Worm (Caenorhabditis elegans) whole organism, mixed stage, embryonic: ENCODE results near the gene hrpa-1.
"Not testable (repeated sequence)": the region's sequence is repeated elsewhere in the genome, so short reads cannot be mapped to it uniquely, and the experiment has no call there.

Source experiments
- M03D4.4 ChIP-seq: sonication (generic microtip); optimal IDR thresholded peaks from 2 replicates; lab custom pipeline; 2017; ENCODE audit warnings: mild to moderate bottlenecking, missing genetic modification characterization, missing compliant biosample characterization
- bed-3 ChIP-seq: fragments of 200-800 bp; sonication (Bioruptor generic); optimal IDR thresholded peaks from 3 replicates; lab custom pipeline; 2018; ENCODE audit warnings: mild to moderate bottlenecking, missing genetic modification characterization, moderate library complexity, missing compliant biosample characterization
- blmp-1 ChIP-seq: fragments of 150-350 bp; optimal IDR thresholded peaks from 2 replicates; lab custom pipeline; 2014; ENCODE audit warnings: missing biosample characterization, missing genetic modification characterization
- ceh-39 ChIP-seq: fragments of 150-350 bp; optimal IDR thresholded peaks from 2 replicates; lab custom pipeline; 2014; ENCODE audit warnings: missing biosample characterization, missing genetic modification characterization
- ceh-43 ChIP-seq: fragments of 200-800 bp; sonication (Bioruptor generic); optimal IDR thresholded peaks from 2 replicates; lab custom pipeline; 2018; ENCODE audit warnings: mild to moderate bottlenecking, missing genetic modification characterization, moderate library complexity, missing compliant biosample characterization
- ceh-83 ChIP-seq: fragments of 200-800 bp; sonication (Bioruptor generic); optimal IDR thresholded peaks from 2 replicates; lab custom pipeline; 2018; ENCODE audit warnings: mild to moderate bottlenecking, missing genetic modification characterization, missing compliant biosample characterization
- ces-1 ChIP-seq: fragments of 150-350 bp; optimal IDR thresholded peaks from 2 replicates; lab custom pipeline; 2014; ENCODE audit warnings: missing biosample characterization, missing genetic modification reagents, missing genetic modification characterization
- cnd-1 ChIP-seq: fragments of 200-800 bp; sonication (Bioruptor generic); optimal IDR thresholded peaks from 2 replicates; lab custom pipeline; 2018; ENCODE audit warnings: mild to moderate bottlenecking, missing genetic modification characterization, missing compliant biosample characterization
- drap-1 ChIP-seq: fragments of 200-800 bp; sonication (Bioruptor generic); optimal IDR thresholded peaks from 3 replicates; lab custom pipeline; 2018; ENCODE audit warnings: mild to moderate bottlenecking, missing genetic modification characterization, missing compliant biosample characterization
- elt-1 ChIP-seq: sonication (generic microtip); optimal IDR thresholded peaks from 2 replicates; lab custom pipeline; 2017; ENCODE audit warnings: missing genetic modification characterization, mild to moderate bottlenecking, missing compliant biosample characterization, antibody characterized with exemption, moderate library complexity, borderline replicate concordance; ENCODE audit not compliant: insufficient read depth
- elt-3 ChIP-seq: fragments of 150-350 bp; optimal IDR thresholded peaks from 2 replicates; lab custom pipeline; 2014; ENCODE audit warnings: missing biosample characterization, missing genetic modification characterization
- flh-1 ChIP-seq: fragments of 200-800 bp; sonication (Bioruptor generic); optimal IDR thresholded peaks from 2 replicates; lab custom pipeline; 2018; ENCODE audit warnings: mild to moderate bottlenecking, missing genetic modification characterization, moderate library complexity, missing compliant biosample characterization
- ham-2 ChIP-seq: fragments of 200-800 bp; sonication (Bioruptor generic); optimal IDR thresholded peaks from 2 replicates; lab custom pipeline; 2018; ENCODE audit warnings: mild to moderate bottlenecking, missing genetic modification characterization, missing compliant biosample characterization
- hlh-1 ChIP-seq: fragments of 150-350 bp; optimal IDR thresholded peaks from 2 replicates; lab custom pipeline; 2014; ENCODE audit warnings: missing biosample characterization, missing genetic modification reagents, missing genetic modification characterization
- lin-13 ChIP-seq: fragments of 150-350 bp; optimal IDR thresholded peaks from 2 replicates; lab custom pipeline; 2014; ENCODE audit warnings: missing biosample characterization, missing genetic modification characterization
- lin-32 ChIP-seq: fragments of 200-800 bp; sonication (Bioruptor generic); optimal IDR thresholded peaks from 2 replicates; lab custom pipeline; 2018; ENCODE audit warnings: mild to moderate bottlenecking, missing genetic modification characterization, missing compliant biosample characterization
- lsy-2 ChIP-seq: fragments of 150-350 bp; optimal IDR thresholded peaks from 2 replicates; lab custom pipeline; 2014; ENCODE audit warnings: missing biosample characterization, missing genetic modification characterization
- mab-5 ChIP-seq: fragments of 150-350 bp; optimal IDR thresholded peaks from 2 replicates; lab custom pipeline; 2014; ENCODE audit warnings: missing biosample characterization, missing genetic modification characterization
- mep-1 ChIP-seq: fragments of 150-350 bp; optimal IDR thresholded peaks from 2 replicates; lab custom pipeline; 2017; ENCODE audit warnings: missing biosample characterization, missing genetic modification reagents, missing genetic modification characterization, inconsistent platforms
- mls-2 ChIP-seq: sonication (generic microtip); optimal IDR thresholded peaks from 2 replicates; lab custom pipeline; 2016; ENCODE audit warnings: mild to moderate bottlenecking, missing genetic modification characterization, moderate library complexity, missing compliant biosample characterization
- nhr-12 ChIP-seq: fragments of 150-350 bp; optimal IDR thresholded peaks from 2 replicates; lab custom pipeline; 2014; ENCODE audit warnings: missing biosample characterization, missing genetic modification characterization
- nhr-2 ChIP-seq: fragments of 150-350 bp; optimal IDR thresholded peaks from 2 replicates; lab custom pipeline; 2014; ENCODE audit warnings: missing biosample characterization, missing genetic modification characterization
- nhr-237 ChIP-seq: fragments of 150-350 bp; optimal IDR thresholded peaks from 2 replicates; lab custom pipeline; 2014; ENCODE audit warnings: missing biosample characterization, missing genetic modification characterization
- nhr-28 ChIP-seq: fragments of 150-350 bp; optimal IDR thresholded peaks from 2 replicates; lab custom pipeline; 2014; ENCODE audit warnings: missing biosample characterization, missing genetic modification characterization
- nhr-76 ChIP-seq: sonication (generic microtip); optimal IDR thresholded peaks from 2 replicates; lab custom pipeline; 2017; ENCODE audit warnings: missing biosample characterization, missing genetic modification characterization
- pha-4 ChIP-seq: fragments of 150-350 bp; optimal IDR thresholded peaks from 2 replicates; lab custom pipeline; 2018; ENCODE audit warnings: missing biosample characterization, missing genetic modification reagents, missing genetic modification characterization
- sem-2 ChIP-seq: fragments of 200-800 bp; sonication (Bioruptor generic); optimal IDR thresholded peaks from 2 replicates; lab custom pipeline; 2018; ENCODE audit warnings: mild to moderate bottlenecking, missing genetic modification characterization, missing compliant biosample characterization
- snpc-4 ChIP-seq: fragments of 150-350 bp; optimal IDR thresholded peaks from 2 replicates; lab custom pipeline; 2014; ENCODE audit warnings: missing biosample characterization, missing genetic modification characterization
- sptf-1 ChIP-seq: sonication (generic microtip); optimal IDR thresholded peaks from 2 replicates; lab custom pipeline; 2017; ENCODE audit warnings: mild to moderate bottlenecking, missing genetic modification characterization, moderate library complexity, missing compliant biosample characterization
- tbx-8 ChIP-seq: fragments of 200-800 bp; sonication (Bioruptor generic); optimal IDR thresholded peaks from 2 replicates; lab custom pipeline; 2018; ENCODE audit warnings: mild to moderate bottlenecking, missing genetic modification characterization, moderate library complexity, missing compliant biosample characterization
- unc-120 ChIP-seq: sonication (generic microtip); optimal IDR thresholded peaks from 2 replicates; lab custom pipeline; 2017; ENCODE audit warnings: missing genetic modification characterization, missing compliant biosample characterization; ENCODE audit not compliant: poor library complexity, severe bottlenecking
- unc-39 ChIP-seq: fragments of 150-350 bp; optimal IDR thresholded peaks from 2 replicates; lab custom pipeline; 2014; ENCODE audit warnings: missing biosample characterization, missing genetic modification characterization
- unc-62 ChIP-seq: fragments of 150-350 bp; optimal IDR thresholded peaks from 2 replicates; lab custom pipeline; 2014; ENCODE audit warnings: missing biosample characterization, missing genetic modification reagents, missing genetic modification characterization
- zip-8 ChIP-seq: fragments of 150-350 bp; optimal IDR thresholded peaks from 2 replicates; lab custom pipeline; 2014; ENCODE audit warnings: missing biosample characterization, missing genetic modification characterization
- ztf-11 ChIP-seq: fragments of 150-350 bp; optimal IDR thresholded peaks from 2 replicates; lab custom pipeline; 2014; ENCODE audit warnings: missing biosample characterization, missing genetic modification characterization

hrpa-1 gene

ce11 chrIV:3337275-3337674 lies 1.4 kb downstream of the hrpa-1 start:
- TF ChIP-seq ces-1 (GFP tag; lab: Kevin White, UChicago) (no peak), nhr-12 (tag; lab: Kevin White, UChicago) (no peak), ceh-43 (GFP tag; lab: Kevin White, UChicago) (peak; percentile 10), elt-3 (tag; lab: Kevin White, UChicago) (no peak), sptf-1 (peak; percentile 65), mls-2 (tag; lab: Kevin White, UChicago) (peak; percentile 51), cnd-1 (tag; lab: Kevin White, UChicago) (peak; percentile 46), ceh-83 (peak; percentile 66), sem-2 (peak; percentile 22), drap-1 (GFP tag; lab: Kevin White, UChicago) (peak; percentile 36)

ce11 chrIV:3336585-3336984 lies 2.1 kb downstream of the hrpa-1 start, which contains the start of gene F42A6.6:
TSS of gene F42A6.6 (minus strand) at chrIV:3336873.
- TF ChIP-seq cnd-1 (tag; lab: Kevin White, UChicago) (peak; percentile 13), M03D4.4 (tag; lab: Kevin White, UChicago) (peak; percentile 35), ceh-83 (peak; percentile 65), ham-2 (GFP tag; lab: Kevin White, UChicago) (no peak)

- not testable (repeated sequence) for TF ChIP-seq lin-32 (GFP tag; lab: Kevin White, UChicago); hlh-1 (tag; lab: Kevin White, UChicago); M03D4.4 (tag; lab: Kevin White, UChicago)
Measured at ce11 chrIV:3331758-3332157, 6.9 kb downstream of the hrpa-1 start, which contains the start of gene F42A6.5. TSS of gene F42A6.5 (minus strand) at chrIV:3331858.

ce11 chrIV:3313311-3313710 lies 25.4 kb downstream of the hrpa-1 start:
- TF ChIP-seq lsy-2 (tag; lab: Kevin White, UChicago): peak; percentile 85

- TF ChIP-seq mls-2 (tag; lab: Kevin White, UChicago) (no peak), nhr-76 (no peak), blmp-1 (tag; lab: Kevin White, UChicago) (no peak), sptf-1 (no peak), nhr-28 (tag; lab: Kevin White, UChicago) (no peak), zip-8 (tag; lab: Kevin White, UChicago) (no peak), nhr-12 (tag; lab: Kevin White, UChicago) (no peak), drap-1 (GFP tag; lab: Kevin White, UChicago) (no peak), ceh-83 (no peak), tbx-8 (no peak), bed-3 (GFP tag; lab: Kevin White, UChicago) (no peak), unc-120 (tag; lab: Kevin White, UChicago) (peak; percentile 62), lin-13 (tag; lab: Kevin White, UChicago) (no peak), unc-62 (peak; percentile 34), elt-3 (tag; lab: Kevin White, UChicago) (no peak), ceh-39 (tag; lab: Kevin White, UChicago) (peak; percentile 23), ztf-11 (tag; lab: Kevin White, UChicago) (no peak), unc-39 (tag; lab: Kevin White, UChicago) (no peak), nhr-2 (tag; lab: Kevin White, UChicago) (no peak), ceh-43 (GFP tag; lab: Kevin White, UChicago) (no peak), sem-2 (no peak), flh-1 (GFP tag; lab: Kevin White, UChicago) (no peak), cnd-1 (tag; lab: Kevin White, UChicago) (no peak), snpc-4 (tag; lab: Kevin White, UChicago) (no peak), lin-32 (GFP tag; lab: Kevin White, UChicago) (no peak), ham-2 (GFP tag; lab: Kevin White, UChicago) (no peak), elt-1 (tag; lab: Kevin White, UChicago) (no peak), mep-1 (tag; lab: Kevin White, UChicago) (peak; percentile 24), pha-4 (tag; lab: Kevin White, UChicago) (peak; percentile 60), M03D4.4 (tag; lab: Kevin White, UChicago) (no peak), nhr-237 (peak; percentile 24), mab-5 (no peak), hlh-1 (tag; lab: Kevin White, UChicago) (no peak), ces-1 (GFP tag; lab: Kevin White, UChicago) (no peak), lsy-2 (tag; lab: Kevin White, UChicago) (peak; percentile 21)
Measured at ce11 chrIV:3311243-3311642, 27.4 kb downstream of the hrpa-1 start, which contains the start of gene zip-11. TSS of gene zip-11 (plus strand) at chrIV:3311276.
